Worm (Caenorhabditis elegans): ENCODE data around the gene lgc-35.
A peak's percentile ranks its signal among the peaks of the same experiment; 100 is the strongest.

lgc-35 gene

ce11 chrII:12840057-12840456 lies at the start of gene lgc-35:
Gene lgc-35 (minus strand): TSS chrII:12840157.
- TF ChIP-seq eor-1 (tag; optimal IDR thresholded peaks at IDR 0.05): no peak
- TF ChIP-seq mdl-1 (tag; optimal IDR thresholded peaks at IDR 0.05): no peak
- TF ChIP-seq jun-1 (tag; optimal IDR thresholded peaks at IDR 0.05): no peak
- no peak for TF ChIP-seq zag-1 (tag; optimal IDR thresholded peaks at IDR 0.05)
- TF ChIP-seq nhr-23 (tag; optimal IDR thresholded peaks at IDR 0.05): no peak
- TF ChIP-seq aly-2 (tag; optimal IDR thresholded peaks at IDR 0.05): no peak
- TF ChIP-seq ceh-28 (tag; optimal IDR thresholded peaks at IDR 0.05): no peak
- TF ChIP-seq elt-2 (tag; optimal IDR thresholded peaks at IDR 0.05): no peak
- TF ChIP-seq daf-12 (tag; optimal IDR thresholded peaks at IDR 0.05): no peak
- TF ChIP-seq ama-1 (optimal IDR thresholded peaks at IDR 0.05): no peak
- TF ChIP-seq lin-15B (tag; optimal IDR thresholded peaks at IDR 0.05): no peak
- no peak for TF ChIP-seq ZK546.5 (tag; optimal IDR thresholded peaks at IDR 0.05)
- no peak for TF ChIP-seq elt-3 (tag; optimal IDR thresholded peaks at IDR 0.05)
- no peak for TF ChIP-seq snpc-4 (tag; optimal IDR thresholded peaks at IDR 0.05)
- TF ChIP-seq unc-39 (tag; optimal IDR thresholded peaks at IDR 0.05): no peak
- TF ChIP-seq fos-1 (tag; optimal IDR thresholded peaks at IDR 0.05): no peak
- no peak for TF ChIP-seq hmg-11 (tag; optimal IDR thresholded peaks at IDR 0.05)
- TF ChIP-seq nhr-67 (tag; optimal IDR thresholded peaks at IDR 0.05): no peak
- no peak for TF ChIP-seq nhr-12 (tag; optimal IDR thresholded peaks at IDR 0.05)

- TF ChIP-seq nhr-76 (tag; optimal IDR thresholded peaks at IDR 0.05): no peak
- no peak for TF ChIP-seq fkh-10 (GFP tag; optimal IDR thresholded peaks at IDR 0.05)
- no peak for TF ChIP-seq mdl-1 (tag; optimal IDR thresholded peaks at IDR 0.05)
Measured at ce11 chrII:12888471-12888870, 48.5 kb upstream of the lgc-35 start, which contains the start of gene F35C5.3. Gene F35C5.3 (plus strand): TSS chrII:12888771.

ce11 chrII:12884972-12885371 lies 45.0 kb upstream of the lgc-35 start, which contains the start of gene sra-14:
Gene sra-14 (plus strand): TSS chrII:12885272.
- TF ChIP-seq eor-1 (tag; optimal IDR thresholded peaks at IDR 0.05) (no peak), hmg-11 (tag; optimal IDR thresholded peaks at IDR 0.05) (no peak), pqm-1 (tag; optimal IDR thresholded peaks at IDR 0.05) (no peak), mdl-1 (tag; optimal IDR thresholded peaks at IDR 0.05) (no peak), fos-1 (tag; optimal IDR thresholded peaks at IDR 0.05) (no peak), nhr-28 (tag; optimal IDR thresholded peaks at IDR 0.05) (no peak), nhr-11 (tag; optimal IDR thresholded peaks at IDR 0.05) (no peak), lsy-12 (tag; optimal IDR thresholded peaks at IDR 0.05) (no peak), jun-1 (tag; optimal IDR thresholded peaks at IDR 0.05) (no peak)

ce11 chrII:12880406-12880805 lies 40.4 kb upstream of the lgc-35 start, which contains the start of gene F35C5.1:
Gene F35C5.1 (plus strand): TSS chrII:12880804.
- TF ChIP-seq egl-5 (tag; optimal IDR thresholded peaks at IDR 0.05): no peak
- TF ChIP-seq nhr-237 (tag; optimal IDR thresholded peaks at IDR 0.05): no peak
- TF ChIP-seq ama-1 (optimal IDR thresholded peaks at IDR 0.05): no peak
- no peak for TF ChIP-seq fkh-10 (GFP tag; optimal IDR thresholded peaks at IDR 0.05)
- no peak for TF ChIP-seq mdl-1 (tag; optimal IDR thresholded peaks at IDR 0.05)
- no peak for TF ChIP-seq zag-1 (tag; optimal IDR thresholded peaks at IDR 0.05)
- no peak for TF ChIP-seq fos-1 (tag; optimal IDR thresholded peaks at IDR 0.05)
- TF ChIP-seq tbx-2 (tag; optimal IDR thresholded peaks at IDR 0.05): no peak
- TF ChIP-seq unc-39 (tag; optimal IDR thresholded peaks at IDR 0.05): no peak
- TF ChIP-seq nhr-43 (tag; optimal IDR thresholded peaks at IDR 0.05; ENCODE audit: poor library complexity, severe bottlenecking): no peak
- TF ChIP-seq hmg-11 (tag; optimal IDR thresholded peaks at IDR 0.05): no peak
- no peak for TF ChIP-seq lin-15B (tag; optimal IDR thresholded peaks at IDR 0.05)
- no peak for TF ChIP-seq mml-1 (tag; optimal IDR thresholded peaks at IDR 0.05)
- TF ChIP-seq nhr-76 (tag; optimal IDR thresholded peaks at IDR 0.05): no peak
- no peak for TF ChIP-seq lin-39 (tag; optimal IDR thresholded peaks at IDR 0.05)
- no peak for TF ChIP-seq nhr-23 (tag; optimal IDR thresholded peaks at IDR 0.05)
- no peak for TF ChIP-seq ztf-4 (tag; optimal IDR thresholded peaks at IDR 0.05)
- TF ChIP-seq jun-1 (tag; optimal IDR thresholded peaks at IDR 0.05): no peak
- no peak for TF ChIP-seq ztf-11 (tag; optimal IDR thresholded peaks at IDR 0.05)
- no peak for TF ChIP-seq nhr-28 (tag; optimal IDR thresholded peaks at IDR 0.05)

ce11 chrII:12879758-12880157 lies 39.8 kb upstream of the lgc-35 start:
- TF ChIP-seq mdl-1 (tag; optimal IDR thresholded peaks at IDR 0.05): no peak
- TF ChIP-seq elt-2 (tag; optimal IDR thresholded peaks at IDR 0.05): peak; percentile 89
- peak; percentile 17 for TF ChIP-seq pqm-1 (tag; optimal IDR thresholded peaks at IDR 0.05)
